Fruit fly (Drosophila melanogaster): Measurements from ENCODE around the gene CG32669.

DNA sequence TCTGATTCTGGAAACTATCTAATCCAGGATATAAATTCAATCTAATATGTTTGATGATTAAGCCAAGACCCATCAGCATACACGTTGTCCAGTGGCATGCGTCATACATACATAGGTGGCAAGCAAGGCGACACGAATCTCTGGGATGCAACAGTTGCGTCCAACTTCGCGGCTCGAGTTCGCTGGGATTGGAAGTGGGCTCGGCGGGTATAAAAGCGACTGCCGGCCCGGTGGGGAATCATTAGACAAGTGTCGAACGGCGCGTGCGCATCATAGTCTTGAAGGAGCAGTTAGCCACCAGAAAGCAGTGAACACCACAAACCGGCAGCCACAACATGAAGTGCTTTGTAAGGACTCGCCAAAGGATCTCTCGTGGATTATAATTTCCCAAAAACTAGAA is 24.2 kb upstream of the CG32669 start, which contains the start of gene CG2157:
- no peak for TF ChIP-seq Dfd (GFP tag; optimal IDR thresholded peaks at IDR 0.05)
- TF ChIP-seq CG12744 (GFP tag; optimal IDR thresholded peaks at IDR 0.05): no peak
- no peak for TF ChIP-seq kah (GFP tag; optimal IDR thresholded peaks at IDR 0.05)
- no peak for TF ChIP-seq CG7271 (tag; optimal IDR thresholded peaks at IDR 0.05)
- no peak for TF ChIP-seq CG17186 (GFP tag; optimal IDR thresholded peaks at IDR 0.05)
- TF ChIP-seq CG8765 (GFP tag; IDR thresholded peaks at IDR 0.05): no peak
- TF ChIP-seq Nf-YB (GFP tag; optimal IDR thresholded peaks at IDR 0.05): no peak
- TF ChIP-seq ato (GFP tag; IDR thresholded peaks at IDR 0.05; ENCODE audit: partially characterized antibody): no peak
- no peak for TF ChIP-seq br (optimal IDR thresholded peaks at IDR 0.05)
- no peak for TF ChIP-seq ash1 (GFP tag; optimal IDR thresholded peaks at IDR 0.05)

Measured in whole organism, embryonic.